Fruit fly (Drosophila melanogaster) whole organism, embryonic: ENCODE data around the gene frtz.

Experiments
- Abd-B ChIP-seq: fragments of 200-800 bp; sonication (Bioruptor generic); optimal IDR thresholded peaks from 2 replicates; lab custom pipeline; 2018; ENCODE audit warnings: missing biosample characterization, mild to moderate bottlenecking, missing genetic modification characterization, moderate library complexity
- Adf1 ChIP-seq: fragments of 200-800 bp; sonication (Bioruptor generic); IDR thresholded peaks from 2 replicates; pipeline ENCODE4 v1.3.6; 2022; ENCODE audit warnings: missing biosample characterization, missing genetic modification characterization
- Antp ChIP-seq: fragments of 200-800 bp; sonication (Bioruptor generic); optimal IDR thresholded peaks from 3 replicates; lab custom pipeline; 2016; ENCODE audit warnings: missing biosample characterization, missing genetic modification characterization
- Asciz ChIP-seq: fragments of 200-800 bp; sonication (Bioruptor generic); optimal IDR thresholded peaks from 2 replicates; lab custom pipeline; 2017; ENCODE audit warnings: missing biosample characterization, mild to moderate bottlenecking, missing genetic modification characterization, missing genetic modification reagents
- CG11695 ChIP-seq: fragments of 200-800 bp; sonication (Bioruptor generic); IDR thresholded peaks from 3 replicates; pipeline ENCODE4 v1.3.6; 2022; ENCODE audit warnings: missing biosample characterization, missing genetic modification characterization
- CG12659 ChIP-seq: fragments of 200-800 bp; sonication (Bioruptor generic); optimal IDR thresholded peaks from 3 replicates; lab custom pipeline; 2017; ENCODE audit warnings: mild to moderate bottlenecking, missing biosample characterization, missing genetic modification reagents, missing genetic modification characterization
- CG13296 ChIP-seq: fragments of 200-800 bp; sonication (Bioruptor generic); optimal IDR thresholded peaks from 3 replicates; lab custom pipeline; 2018; ENCODE audit warnings: missing biosample characterization, mild to moderate bottlenecking, missing genetic modification characterization
- CG15601 ChIP-seq: fragments of 200-800 bp; sonication (Bioruptor generic); optimal IDR thresholded peaks from 3 replicates; lab custom pipeline; 2019; ENCODE audit warnings: missing biosample characterization, mild to moderate bottlenecking, missing genetic modification characterization, moderate library complexity
- CG18764 ChIP-seq: fragments of 200-800 bp; sonication (Bioruptor generic); optimal IDR thresholded peaks from 3 replicates; lab custom pipeline; 2016; ENCODE audit warnings: missing biosample characterization, missing genetic modification characterization
- CG2875 ChIP-seq: fragments of 200-800 bp; sonication (Bioruptor generic); optimal IDR thresholded peaks from 2 replicates; lab custom pipeline; 2017; ENCODE audit warnings: missing biosample characterization, mild to moderate bottlenecking, missing genetic modification characterization, missing genetic modification reagents
- CG30020 ChIP-seq: fragments of 200-800 bp; optimal IDR thresholded peaks from 2 replicates; lab custom pipeline; 2019; ENCODE audit warnings: missing biosample characterization, mild to moderate bottlenecking, missing genetic modification characterization, moderate library complexity
- CG3281 ChIP-seq: fragments of 200-800 bp; sonication (Bioruptor generic); optimal IDR thresholded peaks from 3 replicates; lab custom pipeline; 2017; ENCODE audit warnings: missing biosample characterization, mild to moderate bottlenecking, missing genetic modification characterization
- CG4424 ChIP-seq: fragments of 200-800 bp; sonication (Bioruptor generic); optimal IDR thresholded peaks from 3 replicates; lab custom pipeline; 2016; ENCODE audit warnings: missing biosample characterization, missing genetic modification characterization
- CG7786 ChIP-seq: fragments of 200-800 bp; sonication (Bioruptor generic); optimal IDR thresholded peaks from 2 replicates; lab custom pipeline; 2016; ENCODE audit warnings: missing biosample characterization, missing genetic modification characterization
- CG7928 ChIP-seq: fragments of 200-800 bp; sonication (Bioruptor generic); optimal IDR thresholded peaks from 2 replicates; lab custom pipeline; 2017; ENCODE audit warnings: missing biosample characterization, mild to moderate bottlenecking, missing genetic modification characterization
- CG9797 ChIP-seq: fragments of 200-800 bp; sonication (Bioruptor generic); optimal IDR thresholded peaks from 3 replicates; lab custom pipeline; 2018; ENCODE audit warnings: missing biosample characterization, mild to moderate bottlenecking, missing genetic modification characterization
- CHES-1-like ChIP-seq: fragments of 200-800 bp; sonication (Bioruptor generic); optimal IDR thresholded peaks from 2 replicates; lab custom pipeline; 2016; ENCODE audit warnings: missing biosample characterization, missing genetic modification characterization
- Dbx ChIP-seq: fragments of 200-800 bp; sonication (Bioruptor generic); IDR thresholded peaks from 3 replicates; pipeline ENCODE4 v1.3.6; 2022; ENCODE audit warnings: missing biosample characterization, missing genetic modification characterization
- H2.0 ChIP-seq: fragments of 200-800 bp; sonication (Bioruptor generic); IDR thresholded peaks from 2 replicates; pipeline ENCODE4 v1.3.6; 2022; ENCODE audit warnings: missing biosample characterization, missing genetic modification characterization
- Kr ChIP-seq: fragments of 200-800 bp; sonication (Bioruptor generic); optimal IDR thresholded peaks from 2 replicates; lab custom pipeline; 2017; ENCODE audit warnings: missing biosample characterization, mild to moderate bottlenecking, missing genetic modification characterization
- MTF-1 ChIP-seq: fragments of 200-800 bp; sonication (Bioruptor generic); optimal IDR thresholded peaks from 2 replicates; lab custom pipeline; 2018; ENCODE audit warnings: missing biosample characterization, mild to moderate bottlenecking, missing genetic modification characterization, borderline replicate concordance
- Max ChIP-seq: fragments of 200-800 bp; sonication (Bioruptor generic); optimal IDR thresholded peaks from 2 replicates; lab custom pipeline; 2016; ENCODE audit warnings: missing biosample characterization, mild to moderate bottlenecking, missing genetic modification characterization
- Nf-YC ChIP-seq: fragments of 200-800 bp; optimal IDR thresholded peaks from 3 replicates; lab custom pipeline; 2019; ENCODE audit warnings: missing biosample characterization, mild to moderate bottlenecking, missing genetic modification characterization, moderate library complexity
- Poxn ChIP-seq: fragments of 200-800 bp; sonication (Bioruptor generic); IDR thresholded peaks from 2 replicates; pipeline ENCODE4 v1.3.6; 2022; ENCODE audit warnings: missing biosample characterization, missing genetic modification characterization
- Ptx1 ChIP-seq: fragments of 200-800 bp; sonication (Bioruptor generic); IDR thresholded peaks from 2 replicates; pipeline ENCODE4 v1.3.6; 2022; ENCODE audit warnings: missing biosample characterization, missing genetic modification characterization
- Rx ChIP-seq: fragments of 200-800 bp; sonication (Bioruptor generic); IDR thresholded peaks from 2 replicates; pipeline ENCODE4 v1.3.6; 2022; ENCODE audit warnings: missing biosample characterization, missing genetic modification characterization
- Trl ChIP-seq, 3 experiments: fragments of >200 bp in 2 of 3; fragments of 200-800 bp in 1 of 3; sonication (Bioruptor generic) in 1 of 3; optimal IDR thresholded peaks; 2 replicates in 1 of 3; 3 replicates in 2 of 3; lab custom pipeline; 2016 to 2017; ENCODE audit warnings: missing biosample characterization in 1 of 3, missing genetic modification characterization in 1 of 3
- bcd ChIP-seq: fragments of 200-800 bp; sonication (Bioruptor generic); optimal IDR thresholded peaks from 2 replicates; lab custom pipeline; 2017; ENCODE audit warnings: missing biosample characterization, mild to moderate bottlenecking, missing genetic modification characterization
- caup ChIP-seq: fragments of 200-800 bp; sonication (Bioruptor generic); optimal IDR thresholded peaks from 3 replicates; lab custom pipeline; 2017; ENCODE audit warnings: missing biosample characterization, mild to moderate bottlenecking, missing genetic modification characterization, moderate library complexity; ENCODE audit not compliant: severe bottlenecking
- ewg ChIP-seq: fragments of 200-800 bp; sonication (Bioruptor generic); optimal IDR thresholded peaks from 3 replicates; lab custom pipeline; 2017; ENCODE audit warnings: mild to moderate bottlenecking, missing biosample characterization, missing genetic modification reagents, missing genetic modification characterization
- gce ChIP-seq: fragments of 200-800 bp; sonication (Bioruptor generic); IDR thresholded peaks from 3 replicates; pipeline ENCODE4 v1.3.6; 2022; ENCODE audit warnings: missing biosample characterization, missing genetic modification characterization
- jigr1 ChIP-seq: fragments of 200-800 bp; sonication (Bioruptor generic); IDR thresholded peaks from 3 replicates; pipeline ENCODE4 v1.3.6; 2022; ENCODE audit warnings: missing biosample characterization, missing genetic modification characterization
- klu ChIP-seq: fragments of 200-800 bp; sonication (Bioruptor generic); IDR thresholded peaks from 2 replicates; pipeline ENCODE4 v1.3.6; 2022; ENCODE audit warnings: missing biosample characterization, missing genetic modification characterization
- otp ChIP-seq: fragments of 200-800 bp; sonication (Bioruptor generic); IDR thresholded peaks from 3 replicates; pipeline ENCODE4, ENCODE4 v1.3.6; 2022; ENCODE audit warnings: missing biosample characterization, missing genetic modification characterization
- pfk ChIP-seq: fragments of 200-800 bp; sonication (Bioruptor generic); optimal IDR thresholded peaks from 2 replicates; lab custom pipeline; 2018; ENCODE audit warnings: missing biosample characterization, mild to moderate bottlenecking, missing genetic modification characterization, moderate library complexity
- pita ChIP-seq: fragments of 200-800 bp; sonication (Bioruptor generic); optimal IDR thresholded peaks from 2 replicates; lab custom pipeline; 2017; ENCODE audit warnings: missing biosample characterization, mild to moderate bottlenecking, missing genetic modification characterization
- pum ChIP-seq: fragments of 200-800 bp; sonication (Bioruptor generic); optimal IDR thresholded peaks from 2 replicates; lab custom pipeline; 2016; ENCODE audit warnings: missing biosample characterization, missing genetic modification characterization
- sc ChIP-seq, 3 experiments: fragments of >200 bp in 2 of 3; fragments of 200-800 bp in 1 of 3; sonication (Bioruptor generic) in 1 of 3; optimal IDR thresholded peaks; 2 replicates in 2 of 3; 3 replicates in 1 of 3; lab custom pipeline; 2017; ENCODE audit warnings: mild to moderate bottlenecking in 1 of 3, missing biosample characterization in 1 of 3, missing genetic modification characterization in 1 of 3, missing genetic modification reagents in 1 of 3
- schlank ChIP-seq: fragments of 200-800 bp; sonication (Bioruptor generic); optimal IDR thresholded peaks from 2 replicates; lab custom pipeline; 2018; ENCODE audit warnings: missing biosample characterization, mild to moderate bottlenecking, missing genetic modification characterization
- slou ChIP-seq: fragments of 200-800 bp; sonication (Bioruptor generic); optimal IDR thresholded peaks from 3 replicates; lab custom pipeline; 2016; ENCODE audit warnings: missing biosample characterization, missing genetic modification characterization
- sr ChIP-seq: fragments of 200-800 bp; sonication (Bioruptor generic); IDR thresholded peaks from 3 replicates; pipeline ENCODE4 v1.3.6; 2022; ENCODE audit warnings: missing biosample characterization, missing genetic modification characterization
- ssp ChIP-seq: fragments of 200-800 bp; sonication (Bioruptor generic); IDR thresholded peaks from 2 replicates; pipeline ENCODE4 v1.3.6; 2022; ENCODE audit warnings: missing biosample characterization, missing genetic modification characterization
- stc ChIP-seq: fragments of 200-800 bp; sonication (Bioruptor generic); IDR thresholded peaks from 2 replicates; pipeline ENCODE4 v1.3.6; 2022; ENCODE audit warnings: missing biosample characterization, missing genetic modification characterization
- sug ChIP-seq: fragments of 200-800 bp; optimal IDR thresholded peaks from 2 replicates; lab custom pipeline; 2019; ENCODE audit warnings: missing biosample characterization, mild to moderate bottlenecking, missing genetic modification characterization, moderate library complexity
- vvl ChIP-seq: fragments of 200-800 bp; sonication (Bioruptor generic); IDR thresholded peaks from 2 replicates; pipeline ENCODE4 v1.3.6; 2022; ENCODE audit warnings: missing biosample characterization, missing genetic modification characterization
- wek ChIP-seq: fragments of 200-800 bp; sonication (Bioruptor generic); optimal IDR thresholded peaks from 3 replicates; lab custom pipeline; 2018; ENCODE audit warnings: missing biosample characterization, mild to moderate bottlenecking, missing genetic modification characterization, moderate library complexity

The frtz gene

dm6 chr2L:1723135-1723936, 7.7 kb upstream of the frtz start (continued):
- TF ChIP-seq ssp (GFP tag; lab: Robert Waterston, UW) = no peak
- TF ChIP-seq slou = no peak
- TF ChIP-seq H2.0 (GFP tag; lab: Robert Waterston, UW) = no peak
- TF ChIP-seq Trl (optimal IDR thresholded peaks at IDR 0.05; lab: Kevin White, UChicago) = no peak
- TF ChIP-seq Trl (GFP tag; optimal IDR thresholded peaks at IDR 0.05; lab: Kevin White, UChicago) = no peak
- TF ChIP-seq CG11695 (GFP tag; lab: Robert Waterston, UW) = no peak
- TF ChIP-seq sc (optimal IDR thresholded peaks at IDR 0.05; lab: Kevin White, UChicago) = no peak
- no peak for TF ChIP-seq sc (GFP tag; optimal IDR thresholded peaks at IDR 0.05; lab: Kevin White, UChicago)
- TF ChIP-seq CG7928 = no peak
- peak; percentile 65 for TF ChIP-seq CG15601 (tag; lab: Kevin White, UChicago)
- TF ChIP-seq sr (GFP tag; lab: Robert Waterston, UW) = no peak
- TF ChIP-seq vvl (GFP tag; lab: Robert Waterston, UW) = no peak
- no peak for TF ChIP-seq Max
- TF ChIP-seq stc (GFP tag; lab: Robert Waterston, UW) = no peak
- no peak for TF ChIP-seq pita (GFP tag; lab: Kevin White, UChicago)
- no peak for TF ChIP-seq CG7786 (GFP tag; lab: Kevin White, UChicago)
- no peak for TF ChIP-seq bcd (GFP tag; lab: Kevin White, UChicago)
- 0 out of 2 replicates have a peak, but pooled peaks have one; percentile 13 for TF ChIP-seq Ptx1 (GFP tag; lab: Robert Waterston, UW)
- TF ChIP-seq CG30020 (tag; lab: Kevin White, UChicago) = no peak
- no peak for TF ChIP-seq Kr (GFP tag; lab: Kevin White, UChicago)
- TF ChIP-seq CHES-1-like (GFP tag; lab: Kevin White, UChicago) = no peak
- TF ChIP-seq ewg = no peak
- peak; percentile 14 for TF ChIP-seq Asciz (GFP tag; lab: Kevin White, UChicago)
- peak; percentile 10 for TF ChIP-seq CG2875 (GFP tag; lab: Kevin White, UChicago)
- TF ChIP-seq sug (tag; lab: Kevin White, UChicago) = peak; percentile 78
- TF ChIP-seq Rx = no peak
- no peak for TF ChIP-seq Antp (GFP tag; lab: Kevin White, UChicago)
- no peak for TF ChIP-seq schlank
- TF ChIP-seq caup (GFP tag; lab: Kevin White, UChicago) = no peak
- TF ChIP-seq Adf1 (GFP tag; lab: Robert Waterston, UW) = no peak
- TF ChIP-seq jigr1 = no peak
- no peak for TF ChIP-seq CG18764 (GFP tag; lab: Kevin White, UChicago)
- TF ChIP-seq klu (GFP tag; lab: Robert Waterston, UW) = no peak
- no peak for TF ChIP-seq CG3281 (GFP tag; lab: Kevin White, UChicago)
- 0 out of 3 replicates have a peak, but pooled peaks have one; percentile 8 for TF ChIP-seq Dbx (GFP tag; lab: Robert Waterston, UW)
- no peak for TF ChIP-seq Poxn
- no peak for TF ChIP-seq pfk (GFP tag; lab: Kevin White, UChicago)
- TF ChIP-seq otp = no peak
- TF ChIP-seq CG9797 = no peak
- peak; percentile 7 for TF ChIP-seq Nf-YC (tag; lab: Kevin White, UChicago)
- TF ChIP-seq gce (GFP tag; lab: Robert Waterston, UW) = no peak
- no peak for TF ChIP-seq CG13296 (GFP tag; lab: Kevin White, UChicago)
- no peak for TF ChIP-seq pum
- TF ChIP-seq CG4424 (GFP tag; lab: Kevin White, UChicago) = no peak
- no peak for TF ChIP-seq MTF-1 (GFP tag; lab: Kevin White, UChicago)
- TF ChIP-seq wek = no peak
- TF ChIP-seq Abd-B (GFP tag; lab: Kevin White, UChicago) = no peak
- peak; percentile 2 for TF ChIP-seq CG12659 (GFP tag; lab: Kevin White, UChicago)
